Worm (Caenorhabditis elegans) whole organism, late embryonic: ENCODE measurements around the gene ugt-39.

Source experiments
- K02D7.2 ChIP-seq: sonication (generic microtip); optimal IDR thresholded peaks from 2 replicates; lab custom pipeline; 2017; ENCODE audit warnings: mild to moderate bottlenecking, missing genetic modification characterization, missing compliant biosample characterization
- K09A11.1 ChIP-seq: sonication (generic microtip); optimal IDR thresholded peaks from 2 replicates; lab custom pipeline; 2017; ENCODE audit warnings: antibody characterized with exemption, mild to moderate bottlenecking, missing genetic modification characterization, missing compliant biosample characterization; ENCODE audit not compliant: insufficient read depth
- ceh-14 ChIP-seq: sonication (generic microtip); optimal IDR thresholded peaks from 2 replicates; lab custom pipeline; 2016; ENCODE audit warnings: missing genotype, missing genetic modification characterization, missing compliant biosample characterization
- ceh-2 ChIP-seq: sonication (generic microtip); optimal IDR thresholded peaks from 2 replicates; lab custom pipeline; 2016; ENCODE audit warnings: missing genotype, missing genetic modification characterization, missing compliant biosample characterization
- ceh-48 ChIP-seq: sonication (generic microtip); optimal IDR thresholded peaks from 2 replicates; lab custom pipeline; 2016; ENCODE audit warnings: missing genetic modification characterization, inconsistent platforms, missing compliant biosample characterization
- sox-4 ChIP-seq: sonication (generic microtip); optimal IDR thresholded peaks from 2 replicates; lab custom pipeline; 2017; ENCODE audit warnings: mild to moderate bottlenecking, missing genetic modification characterization, inconsistent platforms, missing compliant biosample characterization
- syd-9 ChIP-seq: sonication (generic microtip); optimal IDR thresholded peaks from 2 replicates; lab custom pipeline; 2016; ENCODE audit warnings: mild to moderate bottlenecking, missing genetic modification characterization, moderate library complexity, missing compliant biosample characterization

DNA sequence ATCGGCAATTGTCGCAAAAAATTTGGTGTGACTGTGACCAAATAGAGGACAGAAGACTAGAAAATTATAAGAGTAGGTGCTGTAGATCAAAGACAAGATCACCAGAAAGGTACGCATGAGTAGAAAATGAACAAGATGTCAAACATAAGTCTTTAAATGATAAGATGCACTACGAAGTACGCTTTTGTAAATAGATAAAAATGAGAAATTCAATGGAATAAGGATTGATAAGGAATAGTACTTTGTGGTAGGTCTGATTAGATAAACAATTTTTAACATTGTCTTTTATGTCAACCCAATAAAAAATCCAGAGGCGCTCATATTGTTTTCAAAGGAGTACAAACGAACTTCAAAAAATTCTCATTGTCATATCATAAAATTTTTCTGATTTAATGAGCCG lies 6.4 kb upstream of the ugt-39 start, which contains the start of gene F10D2.8:
- TF ChIP-seq K09A11.1 (tag; lab: Kevin White, UChicago) (no peak), syd-9 (tag; lab: Kevin White, UChicago) (no peak), K02D7.2 (no peak), ceh-14 (tag; lab: Kevin White, UChicago) (no peak), sox-4 (tag; lab: Kevin White, UChicago) (no peak), ceh-2 (no peak), ceh-48 (tag; lab: Kevin White, UChicago) (no peak)
